Fruit fly (Drosophila melanogaster): ENCODE measurements around the gene mTerf5.

Gene mTerf5

DNA sequence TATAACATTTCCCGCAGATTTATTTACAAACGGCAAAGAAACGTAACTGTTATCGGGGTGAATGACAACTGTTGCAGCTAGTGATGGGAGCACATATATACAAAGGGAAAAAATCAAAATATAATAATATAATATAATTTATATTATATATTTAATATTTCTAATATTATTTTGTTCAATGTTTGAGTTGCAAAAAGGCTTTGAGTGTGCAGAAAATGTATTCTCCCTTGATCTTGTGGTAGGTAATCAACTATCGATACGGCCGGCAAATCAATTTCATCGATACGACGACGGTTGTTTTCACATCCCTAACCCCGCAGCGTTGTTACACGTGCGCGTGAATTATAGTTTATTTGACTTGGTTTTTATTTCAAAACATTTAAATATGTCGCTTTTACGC, at the start of gene mTerf5, which contains the start of gene Non3 (continued):
- TF ChIP-seq az2 (GFP tag; optimal IDR thresholded peaks at IDR 0.05) (peak; percentile 49), bsh (GFP tag; optimal IDR thresholded peaks at IDR 0.05) (peak in 1 of 2 experiments; percentile 69), cato (GFP tag; optimal IDR thresholded peaks at IDR 0.05; ENCODE audit: borderline replicate concordance) (no peak), ara (GFP tag; IDR thresholded peaks at IDR 0.05) (no peak), crol (GFP tag; IDR thresholded peaks at IDR 0.05) (no peak), lmd (GFP tag; IDR thresholded peaks at IDR 0.05) (peak; percentile 37; the same call in 1 of the 2 replicates), Dad (GFP tag; optimal IDR thresholded peaks at IDR 0.05) (no peak), CG8478 (optimal IDR thresholded peaks at IDR 0.05) (no peak), CG12104 (GFP tag; optimal IDR thresholded peaks at IDR 0.05) (no peak), knrl (GFP tag; IDR thresholded peaks at IDR 0.05; ENCODE audit: partially characterized antibody) (peak; percentile 92), CG12155 (GFP tag; optimal IDR thresholded peaks at IDR 0.05) (peak; percentile 55), CG14965 (GFP tag; optimal IDR thresholded peaks at IDR 0.05; ENCODE audit: borderline replicate concordance) (no peak), jing (GFP tag; optimal IDR thresholded peaks at IDR 0.05) (no peak), Sin3A (optimal IDR thresholded peaks at IDR 0.05) (no peak), gcm (GFP tag; optimal IDR thresholded peaks at IDR 0.05) (peak; percentile 73), sens-2 (GFP tag; IDR thresholded peaks at IDR 0.05) (no peak), croc (GFP tag; conservative IDR thresholded peaks at IDR 0.05) (no peak; the same call in 2 of the 3 replicates), CG18262 (tag; optimal IDR thresholded peaks at IDR 0.05) (peak; percentile 63), bab2 (GFP tag; optimal IDR thresholded peaks at IDR 0.05) (peak; percentile 38), CG12744 (GFP tag; optimal IDR thresholded peaks at IDR 0.05) (no peak), E2f1 (GFP tag; IDR thresholded peaks at IDR 0.05) (peak; percentile 11; the same call in 1 of the 2 replicates), CG10321 (GFP tag; IDR thresholded peaks at IDR 0.05) (no peak), Lpt (GFP tag; optimal IDR thresholded peaks at IDR 0.05) (no peak), Hr39 (optimal IDR thresholded peaks at IDR 0.05) (no peak), CG17612 (GFP tag; IDR thresholded peaks at IDR 0.05) (no peak), CG11560 (tag; IDR thresholded peaks at IDR 0.05) (no peak), HHEX (GFP tag; optimal IDR thresholded peaks at IDR 0.05) (peak; percentile 40)

DNA sequence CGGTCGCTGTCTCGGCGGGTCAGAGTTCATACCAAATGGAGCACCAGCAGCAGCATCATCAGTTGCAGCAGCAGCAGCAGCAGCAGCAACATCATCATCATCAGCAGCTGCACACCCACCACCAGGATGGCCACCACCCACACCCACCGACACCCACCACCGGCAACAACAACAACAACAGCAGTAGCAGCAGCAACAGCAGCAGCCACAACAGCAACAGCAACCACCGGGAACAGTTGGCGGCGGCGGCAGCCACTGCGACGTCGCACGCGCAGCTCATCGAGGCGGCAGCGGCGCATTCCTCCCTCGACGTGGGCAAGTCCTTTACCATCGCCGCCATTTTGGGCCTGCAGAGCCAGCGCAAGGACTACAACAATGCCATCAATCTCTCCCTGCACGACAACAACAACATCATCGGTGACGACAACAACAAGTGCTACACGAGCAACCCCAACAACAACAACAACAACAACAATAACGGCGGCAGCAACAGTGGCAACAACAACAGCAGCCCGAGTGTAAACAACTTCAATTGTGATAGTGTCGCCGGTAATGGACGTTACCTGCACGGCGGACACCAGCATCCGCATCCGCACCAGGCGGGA, 46.4 kb upstream of the mTerf5 start:
- TF ChIP-seq nerfin-1 (tag; optimal IDR thresholded peaks at IDR 0.05): peak; percentile 17
- peak in 1 of 2 experiments; percentile 39 for TF ChIP-seq Dfd (GFP tag; optimal IDR thresholded peaks at IDR 0.05)
- TF ChIP-seq CG4360 (GFP tag; IDR thresholded peaks at IDR 0.05): peak; percentile 91
- TF ChIP-seq Dip3 (GFP tag; optimal IDR thresholded peaks at IDR 0.05): no peak
- TF ChIP-seq sna (GFP tag; IDR thresholded peaks at IDR 0.05; ENCODE audit: partially characterized antibody): 0 out of 2 replicates have a peak, but pooled peaks have one; percentile 27
- no peak for TF ChIP-seq chm (GFP tag; IDR thresholded peaks at IDR 0.05)
- TF ChIP-seq CG5953 (GFP tag; IDR thresholded peaks at IDR 0.05): no peak
- TF ChIP-seq Deaf1 (tag; optimal IDR thresholded peaks at IDR 0.05): peak; percentile 42
- peak; percentile 96 for TF ChIP-seq ewg (GFP tag; optimal IDR thresholded peaks at IDR 0.05)
- TF ChIP-seq Ets65A (GFP tag): peak; percentile 92
- TF ChIP-seq Xbp1 (GFP tag; optimal IDR thresholded peaks at IDR 0.05): no peak
- TF ChIP-seq Nf-YC (tag; optimal IDR thresholded peaks at IDR 0.05): peak; percentile 90
- peak; percentile 67 for TF ChIP-seq Adf1 (GFP tag; IDR thresholded peaks at IDR 0.05)
- no peak for TF ChIP-seq CG4820 (GFP tag; optimal IDR thresholded peaks at IDR 0.05)
- 0 out of 3 replicates have a peak, but pooled peaks have one; percentile 15 for TF ChIP-seq CG34224 (GFP tag; IDR thresholded peaks at IDR 0.05; ENCODE audit: partially characterized antibody)
- no peak for TF ChIP-seq CG14014 (GFP tag; IDR thresholded peaks at IDR 0.05)
- TF ChIP-seq Nf-YB (GFP tag; optimal IDR thresholded peaks at IDR 0.05): peak; percentile 73
- peak; percentile 71; the same call in 1 of the 2 replicates for TF ChIP-seq seq (GFP tag; IDR thresholded peaks at IDR 0.05)
